Worm (Caenorhabditis elegans) whole organism, early embryonic: Measurements from ENCODE around the gene F43C11.10.

Experiments used
- ama-1 ChIP-seq: fragments of 150-350 bp; optimal IDR thresholded peaks from 2 replicates; lab custom pipeline; 2014
- flt-1 ChIP-seq: fragments of 200-800 bp; sonication (Bioruptor generic); IDR thresholded peaks from 2 replicates; pipeline ENCODE4 v1.3.6; 2022; ENCODE audit warnings: missing genetic modification characterization, missing compliant biosample characterization
- hmg-4 ChIP-seq: fragments of 200-800 bp; sonication (Bioruptor generic); optimal IDR thresholded peaks from 2 replicates; lab custom pipeline; 2018; ENCODE audit warnings: mild to moderate bottlenecking, missing genetic modification characterization, missing compliant biosample characterization
- hnd-1 ChIP-seq: sonication (generic microtip); optimal IDR thresholded peaks from 2 replicates; lab custom pipeline; 2016; ENCODE audit warnings: missing genetic modification characterization, missing compliant biosample characterization
- pes-1 ChIP-seq: fragments of 200-800 bp; sonication (Bioruptor generic); IDR thresholded peaks from 2 replicates; pipeline ENCODE4 v1.3.6; 2022; ENCODE audit warnings: missing genetic modification reagents, missing genetic modification characterization, missing compliant biosample characterization
- tbx-11 ChIP-seq: fragments of 200-800 bp; sonication (Bioruptor generic); IDR thresholded peaks from 2 replicates; pipeline ENCODE4 v1.3.6; 2022; ENCODE audit warnings: missing genetic modification characterization, missing compliant biosample characterization

DNA sequence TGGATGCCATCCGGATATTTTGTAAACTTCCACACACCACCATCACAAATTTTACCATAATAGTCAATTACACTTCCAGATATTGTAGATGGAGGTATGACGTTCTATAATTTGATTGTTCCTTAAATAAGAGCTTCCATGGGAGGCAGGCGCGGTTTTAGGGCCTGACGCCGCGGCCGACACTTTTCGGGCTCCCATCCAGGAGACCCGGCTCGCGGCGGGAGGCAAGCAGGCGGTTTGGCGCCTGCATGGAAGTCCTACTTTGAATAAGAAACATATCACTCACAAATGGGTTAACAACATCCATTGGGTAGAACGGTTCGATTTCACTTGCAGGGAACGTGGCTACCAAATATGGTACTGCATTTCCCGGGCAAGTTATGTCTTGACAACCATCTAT, 27.2 kb upstream of the F43C11.10 start:
- TF ChIP-seq ama-1 (lab: Kevin White, UChicago) (no peak), flt-1 (GFP tag; lab: Robert Waterston, UW) (no peak), pes-1 (no peak), tbx-11 (GFP tag; lab: Robert Waterston, UW) (no peak), hnd-1 (tag; lab: Kevin White, UChicago) (no peak), hmg-4 (GFP tag; lab: Kevin White, UChicago) (no peak)
